Fruit fly (Drosophila melanogaster) S2 (cell line): ENCODE data around the gene Dic4.
A peak's percentile ranks its signal among the peaks of the same experiment; 100 is the strongest.

ENCODE experiments used
- CG8478 ChIP-seq: fragments of >200 bp; optimal IDR thresholded peaks from 2 replicates; lab custom pipeline; 2018
- CTCF ChIP-seq, 2 experiments: fragments of >200 bp; optimal IDR thresholded peaks; 2 replicates each; lab custom pipeline; 2018

Gene Dic4

DNA sequence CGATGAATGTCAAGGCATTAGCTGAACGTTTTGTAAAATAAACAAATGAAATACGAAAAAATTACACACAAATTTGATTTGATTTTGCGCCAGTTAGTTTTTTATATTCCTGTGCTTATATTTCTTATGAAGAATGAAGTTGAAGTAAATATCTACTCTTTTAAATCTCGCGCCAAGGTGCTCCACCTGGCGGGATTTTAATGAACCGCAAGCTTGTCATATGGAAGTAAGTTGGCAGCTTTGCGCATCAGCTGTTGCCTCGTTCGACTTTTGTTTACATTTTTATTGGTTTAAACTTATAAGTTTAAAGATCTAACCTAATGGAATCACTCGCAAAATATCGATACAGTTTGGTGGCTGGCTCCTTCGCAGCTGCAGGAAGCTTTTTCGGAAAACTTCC lies 31.1 kb downstream of the Dic4 start, which contains the start of gene CG42495:
CG42495 (plus strand) TSS at position 247 of the 400 bp plus-strand sequence.
- TF ChIP-seq CG8478 (lab: Kevin White, UChicago) (no peak), CTCF (optimal IDR thresholded peaks at IDR 0.05; lab: Kevin White, UChicago) (peak; percentile 85 to 92)

DNA sequence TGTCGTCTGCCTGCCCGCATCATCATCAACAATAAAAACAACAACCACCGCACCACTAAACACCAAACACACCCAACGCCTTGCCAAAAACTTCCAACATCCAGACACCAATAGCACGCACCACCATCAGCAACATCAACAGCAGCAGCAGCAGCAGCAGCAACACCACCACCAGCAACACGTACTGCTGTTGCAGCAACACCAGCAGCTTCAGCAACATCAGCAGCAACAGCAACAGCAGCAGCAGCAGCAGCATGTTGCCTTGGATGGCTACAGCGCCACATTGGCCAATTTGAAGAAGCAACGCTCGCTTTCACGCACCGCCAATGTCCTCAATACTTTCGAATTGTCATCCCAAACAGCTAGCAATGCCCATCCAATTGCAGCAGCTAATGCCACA lies 32.6 kb downstream of the Dic4 start:
- no peak for TF ChIP-seq CTCF (optimal IDR thresholded peaks at IDR 0.05; lab: Kevin White, UChicago)

DNA sequence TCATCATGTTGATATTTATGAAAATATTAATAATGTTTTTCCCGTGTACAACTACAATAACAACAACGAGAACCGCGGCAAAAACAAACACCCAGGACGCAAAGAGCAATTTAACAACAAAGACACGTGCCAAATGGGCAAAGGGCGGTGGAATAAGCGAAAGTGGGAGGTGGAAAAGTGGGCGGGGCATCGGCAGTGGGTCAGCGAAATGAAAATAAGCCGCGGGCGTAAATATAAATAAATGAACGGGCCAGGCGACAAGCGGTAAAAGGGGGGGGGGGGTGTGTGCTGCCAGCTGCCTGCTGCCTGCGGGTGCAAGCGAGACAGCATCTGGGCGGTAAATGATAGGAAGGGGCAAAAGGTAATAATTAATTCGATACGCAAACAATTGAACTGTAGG lies 44.5 kb downstream of the Dic4 start:
- TF ChIP-seq CTCF (optimal IDR thresholded peaks at IDR 0.05; lab: Kevin White, UChicago) (no peak), CG8478 (lab: Kevin White, UChicago) (no peak)
